Fruit fly (Drosophila melanogaster) whole organism, adult: ENCODE data around the gene cic.
A peak's percentile ranks its signal among the peaks of the same experiment; 100 is the strongest.

ENCODE experiments used
- CG11617 ChIP-seq: fragments of 200-800 bp; sonication (Bioruptor generic); optimal IDR thresholded peaks from 2 replicates; lab custom pipeline; 2017; ENCODE audit warnings: mild to moderate bottlenecking, missing biosample characterization, missing genetic modification reagents, missing genetic modification characterization
- CG12768 ChIP-seq: fragments of 200-800 bp; sonication (Bioruptor generic); optimal IDR thresholded peaks from 2 replicates; lab custom pipeline; 2017; ENCODE audit warnings: missing biosample characterization, missing genetic modification characterization, mild to moderate bottlenecking, moderate library complexity, missing genetic modification reagents
- CG14711 ChIP-seq: fragments of 200-800 bp; sonication (Bioruptor generic); optimal IDR thresholded peaks from 2 replicates; lab custom pipeline; 2018; ENCODE audit warnings: missing biosample characterization, mild to moderate bottlenecking, missing genetic modification characterization, moderate library complexity
- CG1620 ChIP-seq: fragments of 200-800 bp; sonication (Bioruptor generic); optimal IDR thresholded peaks from 2 replicates; lab custom pipeline; 2016; ENCODE audit warnings: missing biosample characterization, missing genetic modification characterization
- CG33017 ChIP-seq: fragments of 200-800 bp; sonication (Bioruptor generic); optimal IDR thresholded peaks from 2 replicates; lab custom pipeline; 2018; ENCODE audit warnings: missing biosample characterization, mild to moderate bottlenecking, missing genetic modification characterization, moderate library complexity
- CG5204 ChIP-seq: fragments of 200-800 bp; sonication (Bioruptor generic); optimal IDR thresholded peaks from 2 replicates; lab custom pipeline; 2016; ENCODE audit warnings: missing biosample characterization, missing genetic modification characterization
- CG7045 ChIP-seq: fragments of 200-800 bp; sonication (Bioruptor generic); optimal IDR thresholded peaks from 2 replicates; lab custom pipeline; 2017; ENCODE audit warnings: missing biosample characterization, mild to moderate bottlenecking, missing genetic modification characterization
- CG7101 ChIP-seq: fragments of 200-800 bp; sonication (Bioruptor generic); optimal IDR thresholded peaks from 2 replicates; lab custom pipeline; 2018; ENCODE audit warnings: missing biosample characterization, mild to moderate bottlenecking, missing genetic modification characterization, moderate library complexity
- Clk ChIP-seq: fragments of 200-800 bp; sonication (Bioruptor generic); optimal IDR thresholded peaks from 2 replicates; lab custom pipeline; 2017; ENCODE audit warnings: missing biosample characterization, missing genetic modification characterization
- Crg-1 ChIP-seq: fragments of 200-800 bp; sonication (Bioruptor generic); optimal IDR thresholded peaks from 2 replicates; lab custom pipeline; 2016; ENCODE audit warnings: missing biosample characterization, missing genetic modification characterization
- Hr96 ChIP-seq: fragments of 200-800 bp; sonication (Bioruptor generic); optimal IDR thresholded peaks from 2 replicates; lab custom pipeline; 2016; ENCODE audit warnings: missing biosample characterization, missing genetic modification characterization
- Mnt ChIP-seq: fragments of 200-800 bp; sonication (Bioruptor generic); optimal IDR thresholded peaks from 2 replicates; lab custom pipeline; 2016; ENCODE audit warnings: missing biosample characterization, mild to moderate bottlenecking, missing genetic modification characterization
- bab1 ChIP-seq: fragments of 200-800 bp; sonication (Bioruptor generic); optimal IDR thresholded peaks from 3 replicates; lab custom pipeline; 2019; ENCODE audit warnings: missing biosample characterization, mild to moderate bottlenecking, missing genetic modification characterization, moderate library complexity
- cic ChIP-seq: fragments of 200-800 bp; sonication (Bioruptor generic); optimal IDR thresholded peaks from 2 replicates; lab custom pipeline; 2017; ENCODE audit warnings: missing biosample characterization, mild to moderate bottlenecking, missing genetic modification characterization, moderate library complexity
- cnc ChIP-seq, 2 experiments: fragments of >200 bp; optimal IDR thresholded peaks; 2 replicates each; lab custom pipeline; 2017
- kay ChIP-seq: fragments of 200-800 bp; sonication (Bioruptor generic); peaks from one replicate; lab custom pipeline; 2016; ENCODE audit warnings: missing biosample characterization, missing genetic modification characterization, borderline replicate concordance
- ovo ChIP-seq: fragments of 200-800 bp; sonication (Bioruptor generic); optimal IDR thresholded peaks from 2 replicates; lab custom pipeline; 2016; ENCODE audit warnings: missing biosample characterization, missing genetic modification characterization
- pad ChIP-seq: fragments of 200-800 bp; sonication (Bioruptor generic); optimal IDR thresholded peaks from 3 replicates; lab custom pipeline; 2017; ENCODE audit warnings: missing biosample characterization, missing genetic modification characterization, mild to moderate bottlenecking, moderate library complexity, missing genetic modification reagents
- tj ChIP-seq: fragments of 200-800 bp; sonication (Bioruptor generic); optimal IDR thresholded peaks from 3 replicates; lab custom pipeline; 2017; ENCODE audit warnings: missing biosample characterization, mild to moderate bottlenecking, missing genetic modification characterization, moderate library complexity
- toe ChIP-seq: fragments of 200-800 bp; sonication (Bioruptor generic); optimal IDR thresholded peaks from 2 replicates; lab custom pipeline; 2016; ENCODE audit warnings: missing biosample characterization, missing genetic modification characterization

The cic gene

dm6 chr3R:20259440-20260170 is 7.0 kb downstream of the cic start:
- TF ChIP-seq bab1 (GFP tag; lab: Kevin White, UChicago) (no peak), Crg-1 (GFP tag; lab: Kevin White, UChicago) (no peak), Clk (GFP tag; lab: Kevin White, UChicago) (no peak), CG14711 (tag; lab: Kevin White, UChicago) (peak; percentile 32), toe (no peak), CG12768 (GFP tag; lab: Kevin White, UChicago) (no peak), CG7101 (tag; lab: Kevin White, UChicago) (peak; percentile 55), CG5204 (GFP tag; lab: Kevin White, UChicago) (no peak), CG33017 (no peak), pad (GFP tag; lab: Kevin White, UChicago) (no peak), Hr96 (GFP tag; lab: Kevin White, UChicago) (no peak), CG1620 (GFP tag; lab: Kevin White, UChicago) (no peak), Mnt (GFP tag; lab: Kevin White, UChicago) (peak; percentile 10), CG11617 (GFP tag; lab: Kevin White, UChicago) (peak; percentile 1), cic (GFP tag; lab: Kevin White, UChicago) (peak; percentile 99), ovo (GFP tag; lab: Kevin White, UChicago) (no peak), cnc (optimal IDR thresholded peaks at IDR 0.05; lab: Kevin White, UChicago) (no peak), kay (GFP tag; lab: Kevin White, UChicago) (peak; percentile 94), CG7045 (GFP tag; lab: Kevin White, UChicago) (no peak), tj (no peak)

dm6 chr3R:20260382-20260781 is 7.8 kb downstream of the cic start:
- TF ChIP-seq Clk (GFP tag; lab: Kevin White, UChicago): no peak
- peak; percentile 94 for TF ChIP-seq kay (GFP tag; lab: Kevin White, UChicago)

dm6 chr3R:20261225-20261968 is 8.8 kb downstream of the cic start:
- TF ChIP-seq CG14711 (tag; lab: Kevin White, UChicago): peak; percentile 96
- no peak for TF ChIP-seq ovo (GFP tag; lab: Kevin White, UChicago)
- peak; percentile 98 for TF ChIP-seq CG33017
- TF ChIP-seq CG12768 (GFP tag; lab: Kevin White, UChicago): peak; percentile 97
- peak; percentile 98 for TF ChIP-seq bab1 (GFP tag; lab: Kevin White, UChicago)
- TF ChIP-seq Mnt (GFP tag; lab: Kevin White, UChicago): peak; percentile 86
- peak; percentile 89 for TF ChIP-seq pad (GFP tag; lab: Kevin White, UChicago)
- TF ChIP-seq cnc (optimal IDR thresholded peaks at IDR 0.05; lab: Kevin White, UChicago): no peak
- peak; percentile 98 for TF ChIP-seq tj
- peak; percentile 89 for TF ChIP-seq Hr96 (GFP tag; lab: Kevin White, UChicago)
- peak; percentile 84 for TF ChIP-seq Crg-1 (GFP tag; lab: Kevin White, UChicago)
- peak; percentile 76 for TF ChIP-seq CG1620 (GFP tag; lab: Kevin White, UChicago)
- TF ChIP-seq Clk (GFP tag; lab: Kevin White, UChicago): peak; percentile 93
- peak; percentile 98 for TF ChIP-seq CG7101 (tag; lab: Kevin White, UChicago)
- peak; percentile 95 for TF ChIP-seq CG7045 (GFP tag; lab: Kevin White, UChicago)
- peak; percentile 97 for TF ChIP-seq kay (GFP tag; lab: Kevin White, UChicago)
- TF ChIP-seq cic (GFP tag; lab: Kevin White, UChicago): peak; percentile 100
- TF ChIP-seq CG5204 (GFP tag; lab: Kevin White, UChicago): peak; percentile 94
- peak; percentile 95 for TF ChIP-seq CG11617 (GFP tag; lab: Kevin White, UChicago)
- peak; percentile 85 for TF ChIP-seq toe

- no peak for TF ChIP-seq CG5204 (GFP tag; lab: Kevin White, UChicago)
- no peak for TF ChIP-seq ovo (GFP tag; lab: Kevin White, UChicago)
- peak; percentile 94 for TF ChIP-seq kay (GFP tag; lab: Kevin White, UChicago)
- peak; percentile 90 for TF ChIP-seq cic (GFP tag; lab: Kevin White, UChicago)
These were observed 9.4 kb downstream of the cic start for dm6 chr3R:20261969-20262334.

- TF ChIP-seq kay (GFP tag; lab: Kevin White, UChicago) (no peak), cnc (optimal IDR thresholded peaks at IDR 0.05; lab: Kevin White, UChicago) (no peak), CG5204 (GFP tag; lab: Kevin White, UChicago) (no peak)
These were observed 10.5 kb downstream of the cic start for dm6 chr3R:20262927-20263644.
